Fruit fly (Drosophila melanogaster) Kc167 (cell line): ENCODE results near the gene zuc.

Experiments used
- Myc ChIP-seq: fragments of >200 bp; optimal IDR thresholded peaks from 2 replicates; lab custom pipeline; 2017; ENCODE audit warnings: missing external identifiers
- Sin3A ChIP-seq: fragments of >200 bp; optimal IDR thresholded peaks from 2 replicates; lab custom pipeline; 2018; ENCODE audit warnings: missing external identifiers

DNA sequence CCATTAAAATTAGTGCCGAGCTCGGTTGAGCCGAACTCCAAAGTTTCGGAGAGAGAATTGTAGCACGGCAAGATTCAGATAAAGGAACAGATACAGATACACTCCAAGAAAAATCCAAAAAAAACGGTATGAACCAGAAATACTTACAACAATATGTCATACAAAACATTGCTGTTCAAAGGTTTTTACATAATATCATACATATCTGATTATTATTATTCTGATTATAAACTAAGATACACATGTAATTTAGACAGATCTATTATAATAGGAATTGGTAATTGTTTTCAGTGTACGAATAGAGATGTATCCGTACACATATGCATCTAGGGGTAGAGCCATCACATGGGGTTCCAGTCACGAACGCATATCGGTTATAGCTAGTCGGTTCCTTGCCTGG is 9.6 kb downstream of the zuc start:
- TF ChIP-seq Myc (lab: Kevin White, UChicago) (no peak), Sin3A (lab: Kevin White, UChicago) (no peak)
